Worm (Caenorhabditis elegans) whole organism, midembryonic: Measurements from ENCODE around the gene F09F9.3.

Source experiments
- cog-1 ChIP-seq: sonication (generic microtip); optimal IDR thresholded peaks from 2 replicates; lab custom pipeline; 2016; ENCODE audit warnings: missing genetic modification characterization, missing compliant biosample characterization
- flt-1 ChIP-seq: fragments of 200-800 bp; sonication (Bioruptor generic); IDR thresholded peaks from 2 replicates; pipeline ENCODE4 v1.3.6; 2022; ENCODE audit warnings: missing genetic modification characterization, missing compliant biosample characterization
- med-1 ChIP-seq: sonication (generic microtip); optimal IDR thresholded peaks from 2 replicates; lab custom pipeline; 2017; ENCODE audit warnings: missing genetic modification characterization, mild to moderate bottlenecking, missing compliant biosample characterization, antibody characterized with exemption, missing genetic modification reagents; ENCODE audit not compliant: insufficient read depth
- ztf-23 ChIP-seq: fragments of 200-800 bp; sonication (Bioruptor generic); IDR thresholded peaks from 2 replicates; pipeline ENCODE4 v1.3.6; 2022; ENCODE audit warnings: missing genetic modification reagents, missing genetic modification characterization, missing compliant biosample characterization
- ztf-29 ChIP-seq: fragments of 200-800 bp; sonication (Bioruptor generic); IDR thresholded peaks from 2 replicates; pipeline ENCODE4 v1.3.6; 2022; ENCODE audit warnings: missing genetic modification reagents, missing genetic modification characterization, missing compliant biosample characterization

- TF ChIP-seq ztf-29: no peak
- no peak for TF ChIP-seq med-1 (GFP tag; lab: Kevin White, UChicago)
- no peak for TF ChIP-seq cog-1 (tag; lab: Kevin White, UChicago)
- no peak for TF ChIP-seq flt-1
- no peak for TF ChIP-seq ztf-23 (GFP tag; lab: Robert Waterston, UW)
Observed at ce11 chrX:4125165-4125803, 4.4 kb upstream of the F09F9.3 start.
